Worm (Caenorhabditis elegans) whole organism, mixed stage, embryonic: ENCODE data around the gene ida-1.

Experiments
- M03D4.4 ChIP-seq: sonication (generic microtip); optimal IDR thresholded peaks from 2 replicates; lab custom pipeline; 2017; ENCODE audit warnings: mild to moderate bottlenecking, missing genetic modification characterization, missing compliant biosample characterization
- bed-3 ChIP-seq: fragments of 200-800 bp; sonication (Bioruptor generic); optimal IDR thresholded peaks from 3 replicates; lab custom pipeline; 2018; ENCODE audit warnings: mild to moderate bottlenecking, missing genetic modification characterization, moderate library complexity, missing compliant biosample characterization
- blmp-1 ChIP-seq: fragments of 150-350 bp; optimal IDR thresholded peaks from 2 replicates; lab custom pipeline; 2014; ENCODE audit warnings: missing biosample characterization, missing genetic modification characterization
- ceh-39 ChIP-seq: fragments of 150-350 bp; optimal IDR thresholded peaks from 2 replicates; lab custom pipeline; 2014; ENCODE audit warnings: missing biosample characterization, missing genetic modification characterization
- ceh-43 ChIP-seq: fragments of 200-800 bp; sonication (Bioruptor generic); optimal IDR thresholded peaks from 2 replicates; lab custom pipeline; 2018; ENCODE audit warnings: mild to moderate bottlenecking, missing genetic modification characterization, moderate library complexity, missing compliant biosample characterization
- ceh-83 ChIP-seq: fragments of 200-800 bp; sonication (Bioruptor generic); optimal IDR thresholded peaks from 2 replicates; lab custom pipeline; 2018; ENCODE audit warnings: mild to moderate bottlenecking, missing genetic modification characterization, missing compliant biosample characterization
- ces-1 ChIP-seq: fragments of 150-350 bp; optimal IDR thresholded peaks from 2 replicates; lab custom pipeline; 2014; ENCODE audit warnings: missing biosample characterization, missing genetic modification reagents, missing genetic modification characterization
- cnd-1 ChIP-seq: fragments of 200-800 bp; sonication (Bioruptor generic); optimal IDR thresholded peaks from 2 replicates; lab custom pipeline; 2018; ENCODE audit warnings: mild to moderate bottlenecking, missing genetic modification characterization, missing compliant biosample characterization
- drap-1 ChIP-seq: fragments of 200-800 bp; sonication (Bioruptor generic); optimal IDR thresholded peaks from 3 replicates; lab custom pipeline; 2018; ENCODE audit warnings: mild to moderate bottlenecking, missing genetic modification characterization, missing compliant biosample characterization
- elt-1 ChIP-seq: sonication (generic microtip); optimal IDR thresholded peaks from 2 replicates; lab custom pipeline; 2017; ENCODE audit warnings: missing genetic modification characterization, mild to moderate bottlenecking, missing compliant biosample characterization, antibody characterized with exemption, moderate library complexity, borderline replicate concordance; ENCODE audit not compliant: insufficient read depth
- elt-3 ChIP-seq: fragments of 150-350 bp; optimal IDR thresholded peaks from 2 replicates; lab custom pipeline; 2014; ENCODE audit warnings: missing biosample characterization, missing genetic modification characterization
- flh-1 ChIP-seq: fragments of 200-800 bp; sonication (Bioruptor generic); optimal IDR thresholded peaks from 2 replicates; lab custom pipeline; 2018; ENCODE audit warnings: mild to moderate bottlenecking, missing genetic modification characterization, moderate library complexity, missing compliant biosample characterization
- ham-2 ChIP-seq: fragments of 200-800 bp; sonication (Bioruptor generic); optimal IDR thresholded peaks from 2 replicates; lab custom pipeline; 2018; ENCODE audit warnings: mild to moderate bottlenecking, missing genetic modification characterization, missing compliant biosample characterization
- hlh-1 ChIP-seq: fragments of 150-350 bp; optimal IDR thresholded peaks from 2 replicates; lab custom pipeline; 2014; ENCODE audit warnings: missing biosample characterization, missing genetic modification reagents, missing genetic modification characterization
- lin-13 ChIP-seq: fragments of 150-350 bp; optimal IDR thresholded peaks from 2 replicates; lab custom pipeline; 2014; ENCODE audit warnings: missing biosample characterization, missing genetic modification characterization
- lin-32 ChIP-seq: fragments of 200-800 bp; sonication (Bioruptor generic); optimal IDR thresholded peaks from 2 replicates; lab custom pipeline; 2018; ENCODE audit warnings: mild to moderate bottlenecking, missing genetic modification characterization, missing compliant biosample characterization
- lsy-2 ChIP-seq: fragments of 150-350 bp; optimal IDR thresholded peaks from 2 replicates; lab custom pipeline; 2014; ENCODE audit warnings: missing biosample characterization, missing genetic modification characterization
- mab-5 ChIP-seq: fragments of 150-350 bp; optimal IDR thresholded peaks from 2 replicates; lab custom pipeline; 2014; ENCODE audit warnings: missing biosample characterization, missing genetic modification characterization
- mep-1 ChIP-seq: fragments of 150-350 bp; optimal IDR thresholded peaks from 2 replicates; lab custom pipeline; 2017; ENCODE audit warnings: missing biosample characterization, missing genetic modification reagents, missing genetic modification characterization, inconsistent platforms
- mls-2 ChIP-seq: sonication (generic microtip); optimal IDR thresholded peaks from 2 replicates; lab custom pipeline; 2016; ENCODE audit warnings: mild to moderate bottlenecking, missing genetic modification characterization, moderate library complexity, missing compliant biosample characterization
- nhr-12 ChIP-seq: fragments of 150-350 bp; optimal IDR thresholded peaks from 2 replicates; lab custom pipeline; 2014; ENCODE audit warnings: missing biosample characterization, missing genetic modification characterization
- nhr-2 ChIP-seq: fragments of 150-350 bp; optimal IDR thresholded peaks from 2 replicates; lab custom pipeline; 2014; ENCODE audit warnings: missing biosample characterization, missing genetic modification characterization
- nhr-237 ChIP-seq: fragments of 150-350 bp; optimal IDR thresholded peaks from 2 replicates; lab custom pipeline; 2014; ENCODE audit warnings: missing biosample characterization, missing genetic modification characterization
- nhr-28 ChIP-seq: fragments of 150-350 bp; optimal IDR thresholded peaks from 2 replicates; lab custom pipeline; 2014; ENCODE audit warnings: missing biosample characterization, missing genetic modification characterization
- nhr-76 ChIP-seq: sonication (generic microtip); optimal IDR thresholded peaks from 2 replicates; lab custom pipeline; 2017; ENCODE audit warnings: missing biosample characterization, missing genetic modification characterization
- pha-4 ChIP-seq: fragments of 150-350 bp; optimal IDR thresholded peaks from 2 replicates; lab custom pipeline; 2018; ENCODE audit warnings: missing biosample characterization, missing genetic modification reagents, missing genetic modification characterization
- sem-2 ChIP-seq: fragments of 200-800 bp; sonication (Bioruptor generic); optimal IDR thresholded peaks from 2 replicates; lab custom pipeline; 2018; ENCODE audit warnings: mild to moderate bottlenecking, missing genetic modification characterization, missing compliant biosample characterization
- snpc-4 ChIP-seq: fragments of 150-350 bp; optimal IDR thresholded peaks from 2 replicates; lab custom pipeline; 2014; ENCODE audit warnings: missing biosample characterization, missing genetic modification characterization
- sptf-1 ChIP-seq: sonication (generic microtip); optimal IDR thresholded peaks from 2 replicates; lab custom pipeline; 2017; ENCODE audit warnings: mild to moderate bottlenecking, missing genetic modification characterization, moderate library complexity, missing compliant biosample characterization
- tbx-8 ChIP-seq: fragments of 200-800 bp; sonication (Bioruptor generic); optimal IDR thresholded peaks from 2 replicates; lab custom pipeline; 2018; ENCODE audit warnings: mild to moderate bottlenecking, missing genetic modification characterization, moderate library complexity, missing compliant biosample characterization
- unc-120 ChIP-seq: sonication (generic microtip); optimal IDR thresholded peaks from 2 replicates; lab custom pipeline; 2017; ENCODE audit warnings: missing genetic modification characterization, missing compliant biosample characterization; ENCODE audit not compliant: poor library complexity, severe bottlenecking
- unc-39 ChIP-seq: fragments of 150-350 bp; optimal IDR thresholded peaks from 2 replicates; lab custom pipeline; 2014; ENCODE audit warnings: missing biosample characterization, missing genetic modification characterization
- unc-62 ChIP-seq: fragments of 150-350 bp; optimal IDR thresholded peaks from 2 replicates; lab custom pipeline; 2014; ENCODE audit warnings: missing biosample characterization, missing genetic modification reagents, missing genetic modification characterization
- zip-8 ChIP-seq: fragments of 150-350 bp; optimal IDR thresholded peaks from 2 replicates; lab custom pipeline; 2014; ENCODE audit warnings: missing biosample characterization, missing genetic modification characterization
- ztf-11 ChIP-seq: fragments of 150-350 bp; optimal IDR thresholded peaks from 2 replicates; lab custom pipeline; 2014; ENCODE audit warnings: missing biosample characterization, missing genetic modification characterization

The ida-1 gene

DNA sequence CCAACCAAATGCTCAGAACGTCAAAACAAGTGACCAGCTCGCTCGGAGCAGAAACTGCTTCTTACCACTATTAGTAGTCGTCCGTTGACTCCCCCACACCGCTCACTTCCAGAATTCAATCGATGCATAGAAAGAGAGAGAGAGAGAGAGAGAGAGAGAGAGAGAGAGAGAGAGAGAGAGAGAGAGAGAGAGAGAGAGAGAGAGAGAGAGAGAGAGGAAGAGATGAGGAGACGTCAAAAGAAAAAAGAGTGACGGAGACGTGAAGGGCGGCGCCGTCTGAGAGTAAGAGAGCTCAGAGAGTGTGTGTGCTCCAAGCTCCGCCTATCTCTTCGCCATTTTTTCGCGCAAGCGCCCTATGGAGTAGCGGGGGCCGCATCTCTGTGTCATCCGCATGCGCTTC, at the start of gene ida-1:
TSS of gene ida-1 (plus strand) at position 336 of the 400 bp plus-strand sequence.
- TF ChIP-seq unc-62 (GFP tag; lab: Kevin White, UChicago) (no peak), mep-1 (tag; lab: Kevin White, UChicago) (no peak), lin-13 (tag; lab: Kevin White, UChicago) (no peak), elt-1 (tag; lab: Kevin White, UChicago) (no peak), pha-4 (no peak), snpc-4 (tag; lab: Kevin White, UChicago) (no peak), zip-8 (tag; lab: Kevin White, UChicago) (no peak), ces-1 (GFP tag; lab: Kevin White, UChicago) (peak; percentile 54)
- TF ChIP-seq, all 35 proteins: peak for 1

DNA sequence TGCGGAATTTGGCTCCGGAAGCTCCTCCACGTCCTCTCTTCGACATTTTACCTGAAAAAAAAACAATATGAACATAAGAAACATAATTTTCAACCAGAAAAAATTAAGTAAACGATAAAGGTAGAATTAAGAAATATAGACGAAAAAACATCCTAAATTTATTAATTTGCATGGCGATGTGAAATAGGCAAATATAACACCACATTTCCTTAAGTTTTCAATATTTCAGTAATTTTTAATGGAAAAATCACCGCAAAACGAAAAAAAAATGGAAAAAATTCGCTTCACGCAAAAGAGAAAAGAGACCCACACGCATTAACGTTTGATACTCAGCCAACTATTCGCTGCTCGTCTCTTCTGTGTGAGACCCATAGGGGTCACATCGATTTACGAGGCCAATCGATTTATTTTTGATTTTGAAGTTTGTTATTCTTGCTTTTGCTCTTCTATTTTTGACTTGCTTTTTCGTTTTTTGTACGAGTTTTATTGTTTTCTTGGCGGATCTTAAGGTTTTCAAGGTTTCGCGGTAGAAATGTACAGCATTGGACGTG, 49.2 kb upstream of the ida-1 start, which contains the start of gene rpl-23:
TSS of gene rpl-23 (minus strand) at position 51 of the 551 bp plus-strand sequence.
- peak; percentile 98 for TF ChIP-seq mep-1 (tag; lab: Kevin White, UChicago)
- TF ChIP-seq ceh-39 (tag; lab: Kevin White, UChicago) = peak; percentile 97
- TF ChIP-seq lin-13 (tag; lab: Kevin White, UChicago) = peak; percentile 92
- no peak for TF ChIP-seq snpc-4 (tag; lab: Kevin White, UChicago)
- TF ChIP-seq unc-62 (GFP tag; lab: Kevin White, UChicago) = peak; percentile 66
- peak; percentile 90 for TF ChIP-seq ces-1 (GFP tag; lab: Kevin White, UChicago)
- TF ChIP-seq M03D4.4 (tag; lab: Kevin White, UChicago) = no peak
- TF ChIP-seq ham-2 (GFP tag; lab: Kevin White, UChicago) = no peak
- TF ChIP-seq tbx-8 = no peak
- peak; percentile 93 for TF ChIP-seq pha-4
- TF ChIP-seq sem-2 (GFP tag; lab: Kevin White, UChicago) = no peak
- no peak for TF ChIP-seq cnd-1 (tag; lab: Kevin White, UChicago)
- no peak for TF ChIP-seq ceh-83
- peak; percentile 37 for TF ChIP-seq ztf-11 (tag; lab: Kevin White, UChicago)
- TF ChIP-seq mab-5 (tag; lab: Kevin White, UChicago) = peak; percentile 85
- no peak for TF ChIP-seq blmp-1
- no peak for TF ChIP-seq nhr-2 (tag; lab: Kevin White, UChicago)
- TF ChIP-seq unc-120 (tag; lab: Kevin White, UChicago) = peak; percentile 92
- peak; percentile 94 for TF ChIP-seq nhr-237 (tag; lab: Kevin White, UChicago)
- peak; percentile 89 for TF ChIP-seq lsy-2 (tag; lab: Kevin White, UChicago)
- TF ChIP-seq elt-1 (tag; lab: Kevin White, UChicago) = no peak
- peak; percentile 90 for TF ChIP-seq hlh-1 (tag; lab: Kevin White, UChicago)
- TF ChIP-seq nhr-76 (tag; lab: Kevin White, UChicago) = no peak
- TF ChIP-seq zip-8 (tag; lab: Kevin White, UChicago) = no peak
- no peak for TF ChIP-seq nhr-28 (tag; lab: Kevin White, UChicago)
- TF ChIP-seq bed-3 (GFP tag; lab: Kevin White, UChicago) = no peak
- peak; percentile 12 for TF ChIP-seq elt-3 (tag; lab: Kevin White, UChicago)
- no peak for TF ChIP-seq nhr-12 (tag; lab: Kevin White, UChicago)
- no peak for TF ChIP-seq unc-39 (tag; lab: Kevin White, UChicago)
- no peak for TF ChIP-seq flh-1 (GFP tag; lab: Kevin White, UChicago)
- peak; percentile 33 for TF ChIP-seq mls-2 (tag; lab: Kevin White, UChicago)
- TF ChIP-seq sptf-1 = peak; percentile 62
- no peak for TF ChIP-seq drap-1 (GFP tag; lab: Kevin White, UChicago)
- no peak for TF ChIP-seq lin-32 (GFP tag; lab: Kevin White, UChicago)
- TF ChIP-seq ceh-43 (GFP tag; lab: Kevin White, UChicago) = no peak

DNA sequence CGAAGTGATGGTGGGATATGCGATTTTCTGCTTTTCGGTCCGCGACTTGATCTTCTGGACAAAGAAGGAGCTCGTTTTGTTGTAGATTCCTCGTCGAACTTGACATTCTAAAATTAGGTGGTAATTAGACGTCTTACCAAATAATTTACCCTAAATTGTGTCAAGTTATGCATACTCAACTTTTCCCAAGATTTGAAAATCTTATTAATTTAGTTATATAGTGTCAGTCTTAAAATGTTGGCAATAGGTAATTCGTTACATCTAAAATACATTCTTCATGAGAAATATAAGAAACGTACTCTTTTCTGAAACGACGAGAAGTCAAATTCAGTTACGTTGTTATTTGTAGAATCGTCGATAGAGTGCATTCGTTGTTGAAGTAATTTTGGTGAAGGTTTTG, 47.8 kb upstream of the ida-1 start:
- TF ChIP-seq cnd-1 (tag; lab: Kevin White, UChicago) (no peak), ceh-39 (tag; lab: Kevin White, UChicago) (no peak), pha-4 (no peak)
